Worm (Caenorhabditis elegans) whole organism, midembryonic: ENCODE data around the gene C38C3.6.

Source experiments
- cog-1 ChIP-seq: sonication (generic microtip); optimal IDR thresholded peaks from 2 replicates; lab custom pipeline; 2016; ENCODE audit warnings: missing genetic modification characterization, missing compliant biosample characterization
- flt-1 ChIP-seq: fragments of 200-800 bp; sonication (Bioruptor generic); IDR thresholded peaks from 2 replicates; pipeline ENCODE4 v1.3.6; 2022; ENCODE audit warnings: missing genetic modification characterization, missing compliant biosample characterization
- klf-2 ChIP-seq: fragments of 200-800 bp; sonication (Bioruptor generic); conservative IDR thresholded peaks from 2 replicates; pipeline ENCODE4 v1.3.6; 2022; ENCODE audit warnings: missing genetic modification reagents, missing genetic modification characterization, missing compliant biosample characterization
- med-1 ChIP-seq: sonication (generic microtip); optimal IDR thresholded peaks from 2 replicates; lab custom pipeline; 2017; ENCODE audit warnings: missing genetic modification characterization, mild to moderate bottlenecking, missing compliant biosample characterization, antibody characterized with exemption, missing genetic modification reagents; ENCODE audit not compliant: insufficient read depth
- ref-1 ChIP-seq: fragments of 200-800 bp; sonication (Bioruptor generic); conservative IDR thresholded peaks from 2 replicates; pipeline ENCODE4 v1.3.6; 2022; ENCODE audit warnings: missing genetic modification reagents, missing genetic modification characterization, missing compliant biosample characterization
- tab-1 ChIP-seq: fragments of 200-800 bp; sonication (Bioruptor generic); IDR thresholded peaks from 2 replicates; pipeline ENCODE4 v1.3.6; 2022; ENCODE audit warnings: missing genetic modification characterization, missing compliant biosample characterization
- ztf-23 ChIP-seq: fragments of 200-800 bp; sonication (Bioruptor generic); IDR thresholded peaks from 2 replicates; pipeline ENCODE4 v1.3.6; 2022; ENCODE audit warnings: missing genetic modification reagents, missing genetic modification characterization, missing compliant biosample characterization
- ztf-29 ChIP-seq: fragments of 200-800 bp; sonication (Bioruptor generic); IDR thresholded peaks from 2 replicates; pipeline ENCODE4 v1.3.6; 2022; ENCODE audit warnings: missing genetic modification reagents, missing genetic modification characterization, missing compliant biosample characterization

DNA sequence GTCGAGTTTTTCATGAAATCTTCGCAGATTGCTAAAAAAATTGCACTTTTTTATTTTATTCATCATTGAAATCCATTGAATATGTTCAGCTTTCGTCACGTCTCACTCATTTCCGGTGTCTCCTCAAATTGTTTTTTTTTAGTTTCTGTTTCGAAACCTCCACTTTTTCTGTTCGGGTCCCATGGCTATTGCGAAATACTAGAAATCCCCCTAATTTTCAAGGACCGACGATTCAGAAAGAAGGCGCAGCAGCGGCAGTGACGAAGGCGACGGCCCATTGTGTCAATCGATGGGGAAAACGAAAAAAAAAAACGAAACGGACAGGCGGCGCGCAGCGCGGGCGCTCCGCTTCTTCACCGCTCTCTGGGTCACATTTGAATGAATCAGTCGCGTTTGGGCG lies 19.4 kb downstream of the C38C3.6 start:
- no peak for TF ChIP-seq tab-1 (GFP tag; lab: Robert Waterston, UW)
- no peak for TF ChIP-seq ztf-23 (GFP tag; lab: Robert Waterston, UW)
- no peak for TF ChIP-seq ztf-29 (GFP tag; lab: Robert Waterston, UW)
- no peak for TF ChIP-seq cog-1
- no peak for TF ChIP-seq med-1
- TF ChIP-seq flt-1 (GFP tag; lab: Robert Waterston, UW) = no peak
- no peak for TF ChIP-seq klf-2
- no peak for TF ChIP-seq ref-1
